Worm (Caenorhabditis elegans): ENCODE results near the gene atg-4.2.

ce11 chrIV:11703685-11704296 is 36.0 kb downstream of the atg-4.2 start, which contains the start of the genes T22B3.3 and alg-3:
- no peak for TF ChIP-seq ama-1 (optimal IDR thresholded peaks at IDR 0.05)
- no peak for TF ChIP-seq tra-4 (tag; optimal IDR thresholded peaks at IDR 0.05)
- TF ChIP-seq hmbx-1 (tag; optimal IDR thresholded peaks at IDR 0.05): no peak
- no peak for TF ChIP-seq pes-1 (GFP tag; IDR thresholded peaks at IDR 0.05)
- TF ChIP-seq hnd-1 (tag; optimal IDR thresholded peaks at IDR 0.05): no peak
- no peak for TF ChIP-seq ceh-13 (GFP tag; optimal IDR thresholded peaks at IDR 0.05)
- TF ChIP-seq flt-1 (GFP tag; IDR thresholded peaks at IDR 0.05): no peak
